Fruit fly (Drosophila melanogaster) whole organism, embryonic: ENCODE measurements around the gene CG13949.

Source experiments
- Bgb ChIP-seq: fragments of 200-800 bp; sonication (Bioruptor generic); IDR thresholded peaks from 2 replicates; pipeline ENCODE4 v1.3.6; 2022; ENCODE audit warnings: missing biosample characterization, missing genetic modification characterization; ENCODE audit not compliant: partially characterized antibody
- CG10267 ChIP-seq: fragments of 200-800 bp; sonication (Bioruptor generic); optimal IDR thresholded peaks from 2 replicates; lab custom pipeline; 2018; ENCODE audit warnings: missing biosample characterization, mild to moderate bottlenecking, missing genetic modification characterization, moderate library complexity
- CG9817 ChIP-seq: fragments of 200-800 bp; sonication (Bioruptor generic); optimal IDR thresholded peaks from 2 replicates; lab custom pipeline; 2018; ENCODE audit warnings: missing biosample characterization, mild to moderate bottlenecking, missing genetic modification characterization, moderate library complexity
- oc ChIP-seq: fragments of 200-800 bp; sonication (Bioruptor generic); optimal IDR thresholded peaks from 2 replicates; lab custom pipeline; 2018; ENCODE audit warnings: missing biosample characterization, mild to moderate bottlenecking, missing genetic modification characterization, moderate library complexity
- sd ChIP-seq: fragments of 200-800 bp; sonication (Bioruptor generic); optimal IDR thresholded peaks from 3 replicates; lab custom pipeline; 2018; ENCODE audit warnings: missing biosample characterization, mild to moderate bottlenecking, missing genetic modification characterization, moderate library complexity

dm6 chr2L:847988-848622, 7.0 kb upstream of the CG13949 start:
- TF ChIP-seq Bgb (GFP tag; lab: Robert Waterston, UW) (no peak), CG9817 (tag; lab: Kevin White, UChicago) (no peak), oc (tag; lab: Kevin White, UChicago) (no peak), CG10267 (tag; lab: Kevin White, UChicago) (no peak), sd (tag; lab: Kevin White, UChicago) (no peak)
